Worm (Caenorhabditis elegans): ENCODE results near the gene C02H6.3.
"Not testable (repeated sequence)": the region's sequence is repeated elsewhere in the genome, so short reads cannot be mapped to it uniquely, and the experiment has no call there.

Gene C02H6.3

DNA sequence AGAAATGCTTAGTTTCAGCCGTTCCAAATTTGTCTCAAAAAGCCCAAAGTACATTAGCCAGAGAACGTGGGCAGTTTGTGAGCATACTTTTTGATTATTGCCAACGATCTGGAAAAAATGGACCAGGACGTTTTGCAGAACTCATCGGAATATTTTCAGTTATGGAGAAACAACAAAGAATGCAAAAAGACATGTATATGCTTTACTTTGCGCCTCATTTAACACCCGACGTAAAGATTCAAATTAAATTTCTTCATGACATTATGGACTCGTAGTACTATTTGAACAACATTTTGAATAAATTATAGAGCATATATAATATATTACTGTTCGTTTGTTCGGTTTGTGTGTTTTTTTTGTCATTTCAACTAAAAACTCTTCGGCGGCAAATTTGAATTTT is 44.1 kb downstream of the C02H6.3 start, which contains the start of gene srh-244:
Gene srh-244 (plus strand): TSS at position 301 of the 400 bp plus-strand sequence.
- TF ChIP-seq Y55F3AM.14 (GFP tag; optimal IDR thresholded peaks at IDR 0.05): no peak
- TF ChIP-seq ama-1 (optimal IDR thresholded peaks at IDR 0.05): no peak
- TF ChIP-seq nhr-12 (tag; optimal IDR thresholded peaks at IDR 0.05): no peak
- no peak for TF ChIP-seq snpc-4 (tag; optimal IDR thresholded peaks at IDR 0.05)
- TF ChIP-seq aly-2 (tag; optimal IDR thresholded peaks at IDR 0.05): no peak
- TF ChIP-seq fos-1 (tag; optimal IDR thresholded peaks at IDR 0.05): no peak
- TF ChIP-seq skn-1 (tag; optimal IDR thresholded peaks at IDR 0.05): no peak
- no peak for TF ChIP-seq ceh-16 (tag; optimal IDR thresholded peaks at IDR 0.05)
- TF ChIP-seq R02D3.7 (tag; optimal IDR thresholded peaks at IDR 0.05): no peak
- TF ChIP-seq peb-1 (tag; optimal IDR thresholded peaks at IDR 0.05): no peak
- TF ChIP-seq gmeb-1 (tag; optimal IDR thresholded peaks at IDR 0.05): no peak
- no peak for TF ChIP-seq unc-55 (GFP tag; optimal IDR thresholded peaks at IDR 0.05)
- TF ChIP-seq elt-1 (tag; optimal IDR thresholded peaks at IDR 0.05): no peak
- no peak for TF ChIP-seq blmp-1 (tag; optimal IDR thresholded peaks at IDR 0.05; ENCODE audit: insufficient read depth)
- TF ChIP-seq lin-39 (tag; optimal IDR thresholded peaks at IDR 0.05): no peak

DNA sequence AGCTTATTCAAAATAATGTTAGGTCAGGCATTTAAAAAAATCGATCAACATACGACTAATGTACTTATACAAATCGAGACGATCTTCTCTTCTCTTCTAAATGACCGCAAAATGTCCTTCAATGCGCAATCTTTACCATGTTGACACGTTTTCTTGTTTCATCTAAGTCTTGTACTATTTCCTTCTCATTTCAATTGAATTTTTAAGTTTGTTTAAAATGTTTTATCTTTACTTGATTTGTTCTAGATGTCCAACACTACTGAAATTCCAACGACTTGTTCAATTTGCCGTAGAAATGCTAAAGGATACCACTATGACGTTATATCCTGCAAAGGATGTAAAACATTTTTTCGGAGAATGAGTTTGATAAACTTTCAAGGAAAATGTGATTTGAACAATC is 45.7 kb downstream of the C02H6.3 start, which contains the start of the genes nhr-263 and nhr-148:
Gene nhr-263 (minus strand): TSS at position 101 of the 400 bp plus-strand sequence.
Gene nhr-148 (plus strand): TSS at position 215 of the 400 bp plus-strand sequence.
- peak; percentile 37 for TF ChIP-seq sma-9 (GFP tag; optimal IDR thresholded peaks at IDR 0.05)
- TF ChIP-seq sma-9 (tag; optimal IDR thresholded peaks at IDR 0.05): no peak
- TF ChIP-seq F13H6.1 (tag; optimal IDR thresholded peaks at IDR 0.05): no peak
- TF ChIP-seq mbf-1 (tag; optimal IDR thresholded peaks at IDR 0.05): no peak
- no peak for TF ChIP-seq gmeb-1 (tag; optimal IDR thresholded peaks at IDR 0.05)
- TF ChIP-seq nhr-129 (tag; optimal IDR thresholded peaks at IDR 0.05): no peak
- TF ChIP-seq nhr-12 (tag; optimal IDR thresholded peaks at IDR 0.05): no peak

DNA sequence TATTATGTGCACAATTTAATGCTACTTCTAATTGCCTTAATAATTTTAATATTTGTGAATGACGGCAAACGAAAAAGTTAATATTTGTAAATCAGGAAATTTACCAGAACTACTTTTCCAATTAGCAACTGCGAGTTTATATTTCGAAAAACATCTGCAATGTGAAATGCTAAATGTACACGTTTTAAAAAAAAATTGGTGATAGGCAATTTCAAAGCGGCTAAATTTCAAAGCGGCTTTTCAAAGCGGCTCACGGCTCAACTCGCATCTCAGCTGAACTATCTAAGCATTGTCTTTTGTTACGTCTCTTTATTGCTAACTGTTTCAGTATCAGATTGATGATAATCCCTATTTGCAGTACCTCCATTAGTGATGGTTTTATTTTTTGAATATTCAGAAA is 47.8 kb downstream of the C02H6.3 start, which contains the start of gene srh-187:
Gene srh-187 (minus strand): TSS at position 101 of the 400 bp plus-strand sequence.
- no peak for TF ChIP-seq mbf-1 (tag; optimal IDR thresholded peaks at IDR 0.05)
- no peak for TF ChIP-seq egl-27 (tag; optimal IDR thresholded peaks at IDR 0.05)
- no peak for TF ChIP-seq nhr-237 (tag; optimal IDR thresholded peaks at IDR 0.05)
- TF ChIP-seq skn-1 (tag; optimal IDR thresholded peaks at IDR 0.05): no peak
- TF ChIP-seq ZK546.5 (tag; optimal IDR thresholded peaks at IDR 0.05): no peak
- TF ChIP-seq ztf-1 (GFP tag; conservative IDR thresholded peaks at IDR 0.05): no peak
- TF ChIP-seq nhr-12 (tag; optimal IDR thresholded peaks at IDR 0.05): no peak
- no peak for TF ChIP-seq lin-13 (GFP tag; optimal IDR thresholded peaks at IDR 0.05)
- TF ChIP-seq mdl-1 (tag; optimal IDR thresholded peaks at IDR 0.05): no peak
- no peak for TF ChIP-seq aly-2 (tag; optimal IDR thresholded peaks at IDR 0.05)

DNA sequence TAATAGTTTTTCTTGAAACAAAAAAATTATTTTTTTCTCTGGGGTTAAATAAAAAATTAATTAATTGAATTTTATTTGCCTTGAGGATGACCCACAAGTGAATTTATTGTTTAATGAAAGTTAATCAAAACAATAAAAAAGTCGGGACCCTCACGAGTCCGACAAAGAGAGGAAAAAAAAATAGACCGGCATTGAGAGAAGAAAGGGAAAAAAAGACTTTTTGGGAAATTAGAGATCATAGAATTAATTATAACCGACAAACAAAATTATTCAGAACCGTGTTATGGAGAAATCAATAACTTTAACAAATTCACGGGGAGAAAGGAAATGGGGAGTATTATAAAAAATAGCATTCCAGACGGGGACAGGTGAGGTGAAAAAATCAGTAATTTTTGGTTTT is 50.4 kb downstream of the C02H6.3 start, which contains the start of gene F10G2.7:
Gene F10G2.7 (minus strand): TSS at position 101 of the 400 bp plus-strand sequence.
- not testable (repeated sequence) for TF ChIP-seq ZK546.5, sem-4, F13H6.1 (tag; optimal IDR thresholded peaks at IDR 0.05)
